Worm (Caenorhabditis elegans) whole organism, young adult: Measurements from ENCODE around the gene daz-1.

Source experiments
- C17E4.6 ChIP-seq: fragments of 200-800 bp; sonication (Bioruptor generic); IDR thresholded peaks from 2 replicates; pipeline ENCODE4 v1.3.6; 2022; ENCODE audit warnings: missing genetic modification reagents, missing genetic modification characterization, missing compliant biosample characterization
- D2030.7 ChIP-seq: fragments of 200-800 bp; sonication (Bioruptor generic); IDR thresholded peaks from 2 replicates; pipeline ENCODE4 v1.3.6; 2022; ENCODE audit warnings: missing genetic modification reagents, missing genetic modification characterization, missing compliant biosample characterization
- F10E7.11 ChIP-seq: sonication (generic microtip); optimal IDR thresholded peaks from 2 replicates; lab custom pipeline; 2017; ENCODE audit warnings: mild to moderate bottlenecking, missing genetic modification characterization, moderate library complexity, missing compliant biosample characterization
- F22D6.2 ChIP-seq: sonication (generic microtip); optimal IDR thresholded peaks from 2 replicates; lab custom pipeline; 2016; ENCODE audit warnings: mild to moderate bottlenecking, missing genetic modification characterization, missing compliant biosample characterization
- F39B2.1 ChIP-seq: fragments of 200-800 bp; sonication (Bioruptor generic); IDR thresholded peaks from 2 replicates; pipeline ENCODE4 v1.3.6; 2022; ENCODE audit warnings: missing genetic modification reagents, missing genetic modification characterization, missing compliant biosample characterization
- T26A5.8 ChIP-seq: sonication (generic microtip); optimal IDR thresholded peaks from 2 replicates; lab custom pipeline; 2016; ENCODE audit warnings: missing genetic modification characterization, missing compliant biosample characterization
- Y53G8AR.9 ChIP-seq: fragments of 200-800 bp; sonication (Bioruptor generic); conservative IDR thresholded peaks from 2 replicates; pipeline ENCODE4 v1.3.6; 2022; ENCODE audit warnings: missing genetic modification reagents, missing genetic modification characterization, missing compliant biosample characterization
- Y56A3A.18 ChIP-seq: fragments of 200-800 bp; sonication (Bioruptor generic); IDR thresholded peaks from 2 replicates; pipeline ENCODE4 v1.3.6; 2022; ENCODE audit warnings: missing genetic modification reagents, missing genetic modification characterization, missing compliant biosample characterization
- Y67H2A.10 ChIP-seq: fragments of 200-800 bp; sonication (Bioruptor generic); conservative IDR thresholded peaks from 2 replicates; pipeline ENCODE4 v1.3.6; 2022; ENCODE audit warnings: missing genetic modification reagents, missing genetic modification characterization, missing compliant biosample characterization
- akir-1 ChIP-seq: fragments of 200-800 bp; sonication (Bioruptor generic); optimal IDR thresholded peaks from 2 replicates; lab custom pipeline; 2018; ENCODE audit warnings: mild to moderate bottlenecking, missing genetic modification characterization, moderate library complexity, missing compliant biosample characterization
- ama-1 ChIP-seq, 3 experiments: fragments of 150-350 bp in 1 of 3; sonication (generic microtip) in 2 of 3; optimal IDR thresholded peaks; 2 replicates each; lab custom pipeline; 2014 to 2018; ENCODE audit warnings: missing biosample characterization in 2 of 3, missing genetic modification characterization in 2 of 3, missing genetic modification reagents in 2 of 3
- aptf-2 ChIP-seq: fragments of 200-800 bp; sonication (Bioruptor generic); conservative IDR thresholded peaks from 2 replicates; pipeline ENCODE4 v1.3.6; 2022; ENCODE audit warnings: missing genetic modification reagents, missing genetic modification characterization, missing compliant biosample characterization
- aptf-3 ChIP-seq: fragments of 200-800 bp; sonication (Bioruptor generic); IDR thresholded peaks from 2 replicates; pipeline ENCODE4 v1.3.6; 2022; ENCODE audit warnings: missing genetic modification characterization, missing compliant biosample characterization
- attf-6 ChIP-seq: fragments of 200-800 bp; sonication (Bioruptor generic); IDR thresholded peaks from 2 replicates; pipeline ENCODE4 v1.3.6; 2022; ENCODE audit warnings: missing genetic modification reagents, missing genetic modification characterization, missing compliant biosample characterization
- bed-1 ChIP-seq: fragments of 200-800 bp; sonication (Bioruptor generic); IDR thresholded peaks from 2 replicates; pipeline ENCODE4 v1.3.6; 2022; ENCODE audit warnings: missing genetic modification reagents, missing genetic modification characterization, missing compliant biosample characterization
- bed-2 ChIP-seq: fragments of 200-800 bp; sonication (Bioruptor generic); IDR thresholded peaks from 2 replicates; pipeline ENCODE4 v1.3.6; 2022; ENCODE audit warnings: missing genetic modification reagents, missing genetic modification characterization, missing compliant biosample characterization
- ceh-79 ChIP-seq: sonication (generic microtip); optimal IDR thresholded peaks from 2 replicates; lab custom pipeline; 2017; ENCODE audit warnings: mild to moderate bottlenecking, missing genetic modification characterization, missing compliant biosample characterization
- ceh-91 ChIP-seq: fragments of 200-800 bp; sonication (Bioruptor generic); IDR thresholded peaks from 2 replicates; pipeline ENCODE4 v1.3.6; 2022; ENCODE audit warnings: missing genetic modification reagents, missing genetic modification characterization, missing compliant biosample characterization
- chd-7 ChIP-seq: sonication (generic microtip); optimal IDR thresholded peaks from 2 replicates; lab custom pipeline; 2016; ENCODE audit warnings: mild to moderate bottlenecking, missing genetic modification characterization, moderate library complexity, missing compliant biosample characterization
- die-1 ChIP-seq: sonication (generic microtip); optimal IDR thresholded peaks from 2 replicates; lab custom pipeline; 2016; ENCODE audit warnings: missing genotype, mild to moderate bottlenecking, missing genetic modification characterization, missing compliant biosample characterization
- dpff-1 ChIP-seq: sonication (generic microtip); optimal IDR thresholded peaks from 2 replicates; lab custom pipeline; 2017; ENCODE audit warnings: mild to moderate bottlenecking, missing genetic modification characterization, missing compliant biosample characterization
- dpl-1 ChIP-seq: fragments of 150-350 bp; optimal IDR thresholded peaks from 2 replicates; lab custom pipeline; 2014; ENCODE audit warnings: missing biosample characterization, missing genetic modification reagents, missing genetic modification characterization
- efl-1 ChIP-seq: fragments of 150-350 bp; optimal IDR thresholded peaks from 2 replicates; lab custom pipeline; 2014; ENCODE audit warnings: missing biosample characterization, missing genetic modification reagents, missing genetic modification characterization
- hmg-1.2 ChIP-seq: fragments of 200-800 bp; sonication (Bioruptor generic); IDR thresholded peaks from 2 replicates; pipeline ENCODE4 v1.3.6; 2022; ENCODE audit warnings: missing genetic modification reagents, missing genetic modification characterization, missing compliant biosample characterization
- hrde-1 ChIP-seq: sonication (generic microtip); optimal IDR thresholded peaks from 2 replicates; lab custom pipeline; 2016; ENCODE audit warnings: missing genetic modification characterization, mild to moderate bottlenecking, missing compliant biosample characterization, moderate library complexity, missing genotype, missing genetic modification reagents, borderline replicate concordance
- lin-26 ChIP-seq: fragments of 200-800 bp; sonication (Bioruptor generic); IDR thresholded peaks from 2 replicates; pipeline ENCODE4 v1.3.6; 2022; ENCODE audit warnings: missing genetic modification reagents, missing genetic modification characterization, missing compliant biosample characterization
- lsy-27 ChIP-seq: sonication (generic microtip); optimal IDR thresholded peaks from 2 replicates; lab custom pipeline; 2017; ENCODE audit warnings: missing genetic modification characterization, mild to moderate bottlenecking, missing compliant biosample characterization, antibody characterized with exemption, missing genotype, borderline replicate concordance; ENCODE audit not compliant: insufficient read depth
- madf-3 ChIP-seq: fragments of 200-800 bp; sonication (Bioruptor generic); IDR thresholded peaks from 2 replicates; pipeline ENCODE4 v1.3.6; 2022; ENCODE audit warnings: missing genetic modification reagents, missing genetic modification characterization, missing compliant biosample characterization
- madf-6 ChIP-seq: fragments of 200-800 bp; sonication (Bioruptor generic); IDR thresholded peaks from 2 replicates; pipeline ENCODE4 v1.3.6; 2022; ENCODE audit warnings: missing genetic modification reagents, missing genetic modification characterization, missing compliant biosample characterization
- madf-8 ChIP-seq: fragments of 200-800 bp; sonication (Bioruptor generic); conservative IDR thresholded peaks from 2 replicates; pipeline ENCODE4 v1.3.6; 2022; ENCODE audit warnings: missing genetic modification reagents, missing genetic modification characterization, missing compliant biosample characterization
- nfya-1 ChIP-seq: sonication (generic microtip); optimal IDR thresholded peaks from 2 replicates; lab custom pipeline; 2017; ENCODE audit warnings: antibody characterized with exemption, missing compliant biosample characterization, missing genetic modification characterization, borderline replicate concordance; ENCODE audit not compliant: insufficient read depth
- nfya-2 ChIP-seq: fragments of 200-800 bp; sonication (Bioruptor generic); IDR thresholded peaks from 2 replicates; pipeline ENCODE4 v1.3.6; 2022; ENCODE audit warnings: missing genetic modification reagents, missing genetic modification characterization, missing compliant biosample characterization
- nhr-120 ChIP-seq: fragments of 200-800 bp; sonication (Bioruptor generic); IDR thresholded peaks from 2 replicates; pipeline ENCODE4 v1.3.6; 2022; ENCODE audit warnings: missing genetic modification characterization, missing compliant biosample characterization
- nhr-80 ChIP-seq: sonication (generic microtip); optimal IDR thresholded peaks from 2 replicates; lab custom pipeline; 2016; ENCODE audit warnings: missing genetic modification characterization, missing compliant biosample characterization
- nhr-90 ChIP-seq: sonication (generic microtip); optimal IDR thresholded peaks from 2 replicates; lab custom pipeline; 2016; ENCODE audit warnings: missing genotype, mild to moderate bottlenecking, missing genetic modification characterization, missing compliant biosample characterization
- pha-4 ChIP-seq: fragments of 150-350 bp; sonication (generic microtip); optimal IDR thresholded peaks from 2 replicates; lab custom pipeline; 2014; ENCODE audit warnings: missing biosample characterization, missing genetic modification reagents, missing genetic modification characterization
- repo-1 ChIP-seq: sonication (generic microtip); optimal IDR thresholded peaks from 2 replicates; lab custom pipeline; 2017; ENCODE audit warnings: mild to moderate bottlenecking, missing genetic modification characterization, missing compliant biosample characterization
- snpc-4 ChIP-seq, 5 experiments: fragments of 150-350 bp in 1 of 5; sonication (generic microtip) in 4 of 5; optimal IDR thresholded peaks; 2 replicates each; lab custom pipeline; 2014 to 2018; ENCODE audit warnings: missing genetic modification characterization in 5 of 5, missing biosample characterization in 3 of 5, antibody characterized with exemption in 2 of 5, mild to moderate bottlenecking in 2 of 5, missing compliant biosample characterization in 2 of 5, missing genotype in 2 of 5, moderate library complexity in 2 of 5, missing genetic modification reagents in 1 of 5
- unc-130 ChIP-seq: sonication (generic microtip); optimal IDR thresholded peaks from 2 replicates; lab custom pipeline; 2016; ENCODE audit warnings: missing genetic modification reagents, missing genetic modification characterization, missing compliant biosample characterization
- zim-3 ChIP-seq: sonication (generic microtip); optimal IDR thresholded peaks from 2 replicates; lab custom pipeline; 2017; ENCODE audit warnings: mild to moderate bottlenecking, missing genetic modification characterization, moderate library complexity, missing compliant biosample characterization
- ztf-18 ChIP-seq: sonication (generic microtip); optimal IDR thresholded peaks from 2 replicates; lab custom pipeline; 2016; ENCODE audit warnings: missing genotype, mild to moderate bottlenecking, missing genetic modification characterization, missing compliant biosample characterization
- ztf-25 ChIP-seq: fragments of 200-800 bp; sonication (Bioruptor generic); IDR thresholded peaks from 2 replicates; pipeline ENCODE4 v1.3.6; 2022; ENCODE audit warnings: missing genetic modification reagents, missing genetic modification characterization, missing compliant biosample characterization

Gene daz-1

DNA sequence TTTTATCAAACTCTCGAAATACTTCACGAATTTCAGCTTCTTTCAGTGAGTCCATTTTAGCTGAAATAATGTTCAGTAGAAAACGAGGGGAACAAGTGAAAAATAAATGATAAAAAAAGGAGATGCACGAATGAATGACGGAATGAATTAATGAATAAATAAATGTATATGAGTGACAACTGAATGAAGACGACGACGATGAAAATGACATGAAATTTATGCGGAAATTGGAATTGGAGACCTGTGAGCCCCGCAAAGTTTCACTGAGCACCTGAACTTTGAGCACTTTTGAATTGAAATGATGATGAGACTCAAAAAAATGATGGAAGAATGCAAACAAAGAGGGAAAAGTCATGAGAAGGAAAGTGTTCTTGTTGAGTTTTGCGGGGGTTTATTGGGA, 25.9 kb downstream of the daz-1 start, which contains the start of gene cal-8:
TSS of gene cal-8 (minus strand) at position 60 of the 400 bp plus-strand sequence.
- no peak for TF ChIP-seq nhr-80
- no peak for TF ChIP-seq ama-1 (optimal IDR thresholded peaks at IDR 0.05; lab: Kevin White, UChicago)
- TF ChIP-seq ama-1 (GFP tag; optimal IDR thresholded peaks at IDR 0.05; lab: Kevin White, UChicago): no peak
- TF ChIP-seq bed-1 (GFP tag; lab: Robert Waterston, UW): no peak
- TF ChIP-seq aptf-2 (GFP tag; lab: Robert Waterston, UW): no peak
- no peak for TF ChIP-seq ceh-91
- no peak for TF ChIP-seq lsy-27 (tag; lab: Kevin White, UChicago)
- no peak for TF ChIP-seq T26A5.8
- no peak for TF ChIP-seq unc-130 (GFP tag; lab: Kevin White, UChicago)
- no peak for TF ChIP-seq dpff-1
- no peak for TF ChIP-seq D2030.7
- no peak for TF ChIP-seq zim-3 (tag; lab: Kevin White, UChicago)
- TF ChIP-seq bed-2 (GFP tag; lab: Robert Waterston, UW): no peak
- no peak for TF ChIP-seq nhr-90
- TF ChIP-seq ztf-25 (GFP tag; lab: Robert Waterston, UW): no peak

DNA sequence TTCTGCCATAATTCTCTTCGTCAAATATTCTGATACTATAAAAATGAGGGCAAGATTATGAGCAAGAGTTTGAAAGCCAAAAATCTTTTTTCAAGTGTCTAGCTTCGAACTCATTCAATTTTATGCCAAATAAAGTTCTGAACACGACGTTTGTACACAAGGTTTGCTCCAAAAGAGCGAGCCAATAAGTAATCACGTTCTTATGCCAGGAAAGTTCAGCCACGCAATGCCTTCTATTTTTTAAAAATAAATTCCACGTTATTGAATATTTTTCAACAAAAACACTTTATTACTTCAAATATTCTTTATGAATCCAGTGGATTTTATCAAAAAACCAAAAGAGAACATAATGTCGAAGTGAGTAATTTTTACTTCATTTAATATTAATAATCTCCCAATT, 31.7 kb downstream of the daz-1 start, which contains the start of gene nep-5:
TSS of gene nep-5 (plus strand) at position 301 of the 400 bp plus-strand sequence.
- TF ChIP-seq akir-1 (GFP tag; lab: Kevin White, UChicago): no peak
- no peak for TF ChIP-seq snpc-4 (GFP tag; optimal IDR thresholded peaks at IDR 0.05; lab: Kevin White, UChicago)
- TF ChIP-seq snpc-4 (tag; optimal IDR thresholded peaks at IDR 0.05; lab: Kevin White, UChicago): no peak
- no peak for TF ChIP-seq chd-7 (tag; lab: Kevin White, UChicago)
- no peak for TF ChIP-seq nhr-120 (GFP tag; lab: Robert Waterston, UW)
- TF ChIP-seq F22D6.2: no peak
- TF ChIP-seq pha-4 (tag; lab: Kevin White, UChicago): no peak
- TF ChIP-seq ceh-91: no peak
- TF ChIP-seq Y53G8AR.9: no peak
- TF ChIP-seq madf-3 (GFP tag; lab: Robert Waterston, UW): no peak
- no peak for TF ChIP-seq hrde-1
- no peak for TF ChIP-seq C17E4.6
- TF ChIP-seq F39B2.1: no peak
- TF ChIP-seq repo-1: no peak
- TF ChIP-seq D2030.7: no peak
- no peak for TF ChIP-seq F10E7.11

DNA sequence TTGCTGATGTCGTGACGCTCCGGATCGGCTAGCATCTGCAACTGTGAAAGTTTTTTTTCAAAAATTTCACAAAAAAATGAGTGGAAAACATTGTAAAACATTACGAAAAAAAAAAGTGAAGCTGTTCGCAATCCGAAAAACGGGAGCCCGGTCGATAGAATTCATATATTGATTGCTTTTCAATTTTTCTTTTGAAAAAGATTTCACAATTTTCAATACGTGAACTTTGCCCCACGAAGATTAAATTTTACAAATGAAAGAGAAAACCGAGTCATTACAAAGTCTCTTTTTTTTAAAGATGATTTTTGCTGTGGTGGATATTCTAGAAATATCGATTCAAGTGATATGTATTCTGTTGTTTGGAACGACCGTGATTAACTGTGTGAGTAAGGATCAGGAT, 38.3 kb downstream of the daz-1 start, which contains the start of gene F12A10.6:
TSS of gene F12A10.6 (minus strand) at position 101 of the 400 bp plus-strand sequence.
- TF ChIP-seq ceh-79 (tag; lab: Kevin White, UChicago) (no peak), attf-6 (GFP tag; lab: Robert Waterston, UW) (no peak), ztf-18 (no peak), bed-2 (GFP tag; lab: Robert Waterston, UW) (no peak)

DNA sequence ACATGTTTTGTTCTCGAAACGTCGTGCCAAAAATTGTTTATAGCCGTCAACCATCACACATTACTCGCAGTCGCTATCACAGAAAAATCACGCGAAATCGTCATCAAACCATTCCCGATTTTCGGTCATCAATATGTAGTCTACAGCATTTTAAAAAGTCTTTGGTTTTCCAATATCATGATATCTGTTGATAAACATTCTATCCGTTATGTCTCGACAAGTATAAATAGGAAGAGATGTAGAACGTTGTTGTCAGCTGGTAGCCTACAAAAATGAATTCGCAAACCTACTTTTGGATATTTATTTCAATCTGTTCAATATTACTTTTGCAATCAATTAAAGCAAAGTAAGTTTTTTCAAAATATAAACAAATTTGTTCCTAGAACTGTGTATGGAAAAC, 40.3 kb downstream of the daz-1 start, which contains the start of gene F12A10.1:
TSS of gene F12A10.1 (plus strand) at position 166 of the 400 bp plus-strand sequence.
- TF ChIP-seq nfya-1 (no peak), nfya-2 (GFP tag; lab: Robert Waterston, UW) (no peak)

DNA sequence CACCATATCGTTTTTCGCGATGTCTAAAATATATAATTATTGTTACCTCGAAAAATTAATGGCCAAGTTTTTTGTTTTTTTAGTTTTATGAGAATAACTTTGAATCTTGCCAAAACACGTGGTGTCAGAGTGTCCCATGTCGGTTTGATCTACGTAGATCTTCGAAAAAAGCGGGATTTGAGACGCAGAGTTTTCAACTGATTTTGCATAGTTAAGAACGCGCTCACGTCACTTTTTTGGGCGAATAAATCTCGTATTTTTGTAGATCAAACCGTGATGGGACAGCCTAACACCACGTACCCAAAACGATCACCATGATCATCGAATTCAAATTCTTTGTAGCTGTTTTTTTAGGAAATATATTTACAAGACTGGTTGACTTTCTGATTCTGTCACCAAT, 41.4 kb downstream of the daz-1 start:
- TF ChIP-seq hmg-1.2 (GFP tag; lab: Robert Waterston, UW) (0 out of 2 replicates have a peak, but pooled peaks have one; percentile 18), madf-3 (GFP tag; lab: Robert Waterston, UW) (peak; percentile 51; the same call in 1 of the 2 replicates), lin-26 (0 out of 2 replicates have a peak, but pooled peaks have one; percentile 44), Y56A3A.18 (GFP tag; lab: Robert Waterston, UW) (0 out of 2 replicates have a peak, but pooled peaks have one; percentile 42), aptf-3 (GFP tag; lab: Robert Waterston, UW) (no peak), D2030.7 (0 out of 2 replicates have a peak, but pooled peaks have one; percentile 27), madf-6 (GFP tag; lab: Robert Waterston, UW) (peak; percentile 83), die-1 (tag; lab: Kevin White, UChicago) (no peak), dpl-1 (GFP tag; lab: Kevin White, UChicago) (peak; percentile 14), nhr-90 (no peak), Y67H2A.10 (GFP tag; lab: Robert Waterston, UW) (no peak), hrde-1 (no peak), madf-8 (GFP tag; lab: Robert Waterston, UW) (peak; percentile 33), efl-1 (GFP tag; lab: Kevin White, UChicago) (peak; percentile 59)
